Worm (Caenorhabditis elegans) whole organism, L1 larva: ENCODE measurements around the gene Y57G11C.41.

Experiments
- C16A3.4 ChIP-seq: fragments of 150-350 bp; optimal IDR thresholded peaks from 2 replicates; lab custom pipeline; 2014; ENCODE audit warnings: missing biosample characterization, missing genetic modification characterization
- Y116A8C.19 ChIP-seq: sonication (generic microtip); optimal IDR thresholded peaks from 2 replicates; lab custom pipeline; 2016; ENCODE audit warnings: missing compliant biosample characterization, missing genetic modification characterization, borderline replicate concordance
- aha-1 ChIP-seq: fragments of 150-350 bp; optimal IDR thresholded peaks from 2 replicates; lab custom pipeline; 2014; ENCODE audit warnings: missing biosample characterization, missing genetic modification characterization
- aly-2 ChIP-seq: fragments of 150-350 bp; optimal IDR thresholded peaks from 2 replicates; lab custom pipeline; 2014; ENCODE audit warnings: missing biosample characterization, missing genetic modification characterization
- blmp-1 ChIP-seq: fragments of 150-350 bp; optimal IDR thresholded peaks from 2 replicates; lab custom pipeline; 2014; ENCODE audit warnings: missing biosample characterization, missing genetic modification characterization
- ceh-90 ChIP-seq: sonication (generic microtip); optimal IDR thresholded peaks from 2 replicates; lab custom pipeline; 2016; ENCODE audit warnings: missing genetic modification characterization, missing compliant biosample characterization
- dpl-1 ChIP-seq, 3 experiments: fragments of 150-350 bp in 2 of 3; sonication (generic microtip) in 1 of 3; optimal IDR thresholded peaks; 2 replicates each; lab custom pipeline; 2014 to 2017; ENCODE audit warnings: missing biosample characterization in 3 of 3, missing genetic modification characterization in 3 of 3, missing genetic modification reagents in 3 of 3
- efl-1 ChIP-seq, 4 experiments: fragments of 150-350 bp; optimal IDR thresholded peaks in 3 of 4; peaks in 1 of 4; 1 replicate in 1 of 4; 2 replicates in 3 of 4; lab custom pipeline; 2014; ENCODE audit warnings: missing biosample characterization in 2 of 4, missing genetic modification characterization in 2 of 4, missing genetic modification reagents in 2 of 4
- egl-27 ChIP-seq, 2 experiments: fragments of 150-350 bp in 1 of 2; sonication (generic microtip); optimal IDR thresholded peaks; 3 replicates each; lab custom pipeline; 2017 to 2018; ENCODE audit warnings: missing biosample characterization in 2 of 2, missing genetic modification characterization in 2 of 2, missing genetic modification reagents in 2 of 2
- elt-2 ChIP-seq: sonication (generic microtip); optimal IDR thresholded peaks from 2 replicates; lab custom pipeline; 2016; ENCODE audit warnings: missing genetic modification characterization, mild to moderate bottlenecking, inconsistent platforms, missing compliant biosample characterization, missing genetic modification reagents
- elt-3 ChIP-seq, 6 experiments: fragments of 150-350 bp in 1 of 6; sonication (generic microtip); optimal IDR thresholded peaks; 2 replicates each; lab custom pipeline; 2017 to 2018; ENCODE audit warnings: missing biosample characterization in 6 of 6, missing genetic modification characterization in 6 of 6, inconsistent platforms in 1 of 6
- fkh-8 ChIP-seq: sonication (generic microtip); optimal IDR thresholded peaks from 2 replicates; lab custom pipeline; 2016; ENCODE audit warnings: mild to moderate bottlenecking, missing genetic modification characterization, missing compliant biosample characterization
- fos-1 ChIP-seq: fragments of 150-350 bp; optimal IDR thresholded peaks from 2 replicates; lab custom pipeline; 2014; ENCODE audit warnings: missing biosample characterization, missing genetic modification characterization
- grh-1 ChIP-seq: fragments of 200-800 bp; sonication (Bioruptor generic); IDR thresholded peaks from 2 replicates; pipeline ENCODE4 v1.3.6; 2022; ENCODE audit warnings: missing genetic modification reagents, missing genetic modification characterization, missing compliant biosample characterization
- hlh-17 ChIP-seq: fragments of 200-800 bp; sonication (Bioruptor generic); optimal IDR thresholded peaks from 2 replicates; lab custom pipeline; 2018; ENCODE audit warnings: missing genetic modification characterization, mild to moderate bottlenecking, missing compliant biosample characterization, moderate library complexity, borderline replicate concordance
- hlh-4 ChIP-seq: sonication (generic microtip); optimal IDR thresholded peaks from 2 replicates; lab custom pipeline; 2016; ENCODE audit warnings: mild to moderate bottlenecking, missing genetic modification characterization, missing compliant biosample characterization
- hpl-2 ChIP-seq: fragments of 150-350 bp; optimal IDR thresholded peaks from 2 replicates; lab custom pipeline; 2014; ENCODE audit warnings: missing biosample characterization, missing genetic modification reagents, missing genetic modification characterization
- nhr-19 ChIP-seq: fragments of 200-800 bp; sonication (Bioruptor generic); conservative IDR thresholded peaks from 2 replicates; pipeline ENCODE4 v1.3.6; 2022; ENCODE audit warnings: missing genetic modification characterization, missing compliant biosample characterization
- nhr-237 ChIP-seq: fragments of 150-350 bp; optimal IDR thresholded peaks from 2 replicates; lab custom pipeline; 2014; ENCODE audit warnings: missing biosample characterization, missing genetic modification characterization
- nhr-47 ChIP-seq: sonication (generic microtip); optimal IDR thresholded peaks from 2 replicates; lab custom pipeline; 2016; ENCODE audit warnings: mild to moderate bottlenecking, missing genetic modification characterization, moderate library complexity, missing compliant biosample characterization
- nhr-76 ChIP-seq: sonication (generic microtip); optimal IDR thresholded peaks from 2 replicates; lab custom pipeline; 2017; ENCODE audit warnings: missing biosample characterization, missing genetic modification characterization
- pag-3 ChIP-seq: sonication (generic microtip); optimal IDR thresholded peaks from 2 replicates; lab custom pipeline; 2017; ENCODE audit warnings: missing genetic modification characterization, mild to moderate bottlenecking, missing compliant biosample characterization, antibody characterized with exemption, borderline replicate concordance; ENCODE audit not compliant: insufficient read depth
- rnt-1 ChIP-seq: sonication (generic microtip); optimal IDR thresholded peaks from 2 replicates; lab custom pipeline; 2016; ENCODE audit warnings: mild to moderate bottlenecking, missing genetic modification characterization, moderate library complexity, missing compliant biosample characterization
- sptf-1 ChIP-seq: fragments of 150-350 bp; optimal IDR thresholded peaks from 2 replicates; lab custom pipeline; 2014; ENCODE audit warnings: missing biosample characterization, missing genetic modification characterization
- tbx-2 ChIP-seq: sonication (generic microtip); optimal IDR thresholded peaks from 2 replicates; lab custom pipeline; 2016; ENCODE audit warnings: missing genetic modification characterization, missing compliant biosample characterization
- unc-130 ChIP-seq: fragments of 150-350 bp; optimal IDR thresholded peaks from 2 replicates; lab custom pipeline; 2017; ENCODE audit warnings: missing biosample characterization, missing genetic modification characterization, inconsistent platforms
- unc-30 ChIP-seq: sonication (generic microtip); optimal IDR thresholded peaks from 2 replicates; lab custom pipeline; 2017; ENCODE audit warnings: missing biosample characterization, missing genetic modification characterization
- unc-62 ChIP-seq: fragments of 150-350 bp; optimal IDR thresholded peaks from 2 replicates; lab custom pipeline; 2014; ENCODE audit warnings: missing biosample characterization, missing genetic modification reagents, missing genetic modification characterization
- unc-86 ChIP-seq: sonication (generic microtip); optimal IDR thresholded peaks from 2 replicates; lab custom pipeline; 2016; ENCODE audit warnings: missing genetic modification characterization, missing compliant biosample characterization
- zag-1 ChIP-seq: fragments of 150-350 bp; optimal IDR thresholded peaks from 2 replicates; lab custom pipeline; 2014; ENCODE audit warnings: missing biosample characterization, missing genetic modification characterization
- zip-4 ChIP-seq: fragments of 200-800 bp; sonication (Bioruptor generic); optimal IDR thresholded peaks from 2 replicates; lab custom pipeline; 2018; ENCODE audit warnings: mild to moderate bottlenecking, missing genetic modification characterization, moderate library complexity, missing compliant biosample characterization
- ztf-11 ChIP-seq, 2 experiments: sonication (generic microtip); optimal IDR thresholded peaks; 2 replicates each; lab custom pipeline; 2016 to 2017; ENCODE audit warnings: missing genetic modification characterization in 2 of 2, missing biosample characterization in 1 of 2, missing compliant biosample characterization in 1 of 2

Y57G11C.41 gene

ce11 chrIV:14709286-14709685 is 3.1 kb upstream of the Y57G11C.41 start, which contains the start of gene lgc-7:
TSS of gene lgc-7 (plus strand) at chrIV:14709586.
- TF ChIP-seq blmp-1 (tag; lab: Kevin White, UChicago) = no peak

- TF ChIP-seq Y116A8C.19 (tag; lab: Kevin White, UChicago) (no peak), fkh-8 (tag; lab: Kevin White, UChicago) (no peak), hlh-17 (GFP tag; lab: Kevin White, UChicago) (no peak)
Measured at ce11 chrIV:14704952-14705351, 1.2 kb downstream of the Y57G11C.41 start.

ce11 chrIV:14704155-14704554 is 2.0 kb downstream of the Y57G11C.41 start, which contains the start of gene Y57G11C.40:
TSS of gene Y57G11C.40 (minus strand) at chrIV:14704255.
- TF ChIP-seq C16A3.4 (tag; lab: Kevin White, UChicago) (no peak), fos-1 (tag; lab: Kevin White, UChicago) (no peak), nhr-237 (tag; lab: Kevin White, UChicago) (no peak), unc-30 (no peak), aly-2 (tag; lab: Kevin White, UChicago) (no peak), sptf-1 (tag; lab: Kevin White, UChicago) (no peak), grh-1 (GFP tag; lab: Robert Waterston, UW) (no peak), rnt-1 (tag; lab: Kevin White, UChicago) (no peak), hpl-2 (GFP tag; lab: Kevin White, UChicago) (no peak)

ce11 chrIV:14699840-14700239 is 6.4 kb downstream of the Y57G11C.41 start, which contains the start of gene haf-8:
TSS of gene haf-8 (minus strand) at chrIV:14699940.
- TF ChIP-seq nhr-19 (GFP tag; lab: Robert Waterston, UW) (no peak), zip-4 (GFP tag; lab: Kevin White, UChicago) (no peak), Y116A8C.19 (tag; lab: Kevin White, UChicago) (no peak), unc-62 (GFP tag; lab: Kevin White, UChicago) (no peak), dpl-1 (GFP tag; optimal IDR thresholded peaks at IDR 0.05; lab: Kevin White, UChicago) (no peak), aha-1 (tag; lab: Kevin White, UChicago) (no peak), ceh-90 (tag; lab: Kevin White, UChicago) (no peak), efl-1 (optimal IDR thresholded peaks at IDR 0.05; lab: Kevin White, UChicago) (no peak), efl-1 (GFP tag; optimal IDR thresholded peaks at IDR 0.05 in 1 of 2; lab: Kevin White, UChicago) (no peak), zag-1 (no peak), nhr-237 (tag; lab: Kevin White, UChicago) (no peak), nhr-76 (no peak), elt-2 (tag; lab: Kevin White, UChicago) (no peak), pag-3 (tag; lab: Kevin White, UChicago) (no peak), hpl-2 (GFP tag; lab: Kevin White, UChicago) (no peak)

ce11 chrIV:14687716-14688115 is 18.5 kb downstream of the Y57G11C.41 start:
- TF ChIP-seq nhr-237 (tag; lab: Kevin White, UChicago) = no peak
- TF ChIP-seq hlh-4 (tag; lab: Kevin White, UChicago) = no peak
- no peak for TF ChIP-seq unc-130 (tag; lab: Kevin White, UChicago)
- TF ChIP-seq unc-86 (tag; lab: Kevin White, UChicago) = no peak
- TF ChIP-seq tbx-2 = no peak
- TF ChIP-seq elt-3 (tag; optimal IDR thresholded peaks at IDR 0.05; lab: Kevin White, UChicago) = no peak
- no peak for TF ChIP-seq ztf-11 (tag; optimal IDR thresholded peaks at IDR 0.05; lab: Kevin White, UChicago)
- no peak for TF ChIP-seq egl-27 (tag; optimal IDR thresholded peaks at IDR 0.05; lab: Kevin White, UChicago)
- TF ChIP-seq rnt-1 (tag; lab: Kevin White, UChicago) = no peak
- TF ChIP-seq nhr-47 = no peak
